Fruit fly (Drosophila melanogaster): ENCODE results near the gene CG4069.
A peak's percentile ranks its signal among the peaks of the same experiment; 100 is the strongest.

Gene CG4069

DNA sequence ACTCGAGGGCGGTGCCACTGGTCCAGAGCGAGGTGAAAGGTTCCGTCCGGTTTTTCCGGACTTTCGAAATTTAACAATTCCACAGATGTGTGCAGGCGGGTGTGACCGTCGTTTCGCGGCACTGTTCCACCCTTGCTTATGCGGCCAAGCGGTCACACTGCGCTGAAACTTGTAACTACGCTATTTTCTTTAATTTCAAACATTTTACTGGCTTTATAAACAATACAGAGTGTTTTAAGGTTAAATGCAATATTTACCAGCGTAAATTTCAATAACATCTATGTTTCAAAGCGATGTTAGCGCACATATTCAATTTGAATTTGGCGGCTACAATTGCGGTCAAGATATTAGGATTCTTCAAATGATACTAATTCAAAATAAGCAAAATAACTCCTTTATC, 7.1 kb downstream of the CG4069 start, which contains the start of gene nst (continued):
- TF ChIP-seq sr (GFP tag; IDR thresholded peaks at IDR 0.05) (no peak), az2 (GFP tag; optimal IDR thresholded peaks at IDR 0.05) (no peak), CkIIα-i1 (GFP tag; IDR thresholded peaks at IDR 0.05) (no peak), Pdp1 (GFP tag; optimal IDR thresholded peaks at IDR 0.05) (peak in 1 of 2 experiments; percentile 12)

- TF ChIP-seq CG1647 (GFP tag; optimal IDR thresholded peaks at IDR 0.05) (no peak), p53 (GFP tag; optimal IDR thresholded peaks at IDR 0.05) (no peak), CG34422 (GFP tag; IDR thresholded peaks at IDR 0.05) (peak; percentile 44; the same call in 2 of the 3 replicates), abd-A (tag; optimal IDR thresholded peaks at IDR 0.05) (no peak), nom (GFP tag; optimal IDR thresholded peaks at IDR 0.05) (peak; percentile 22), ttk (GFP tag; IDR thresholded peaks at IDR 0.05) (peak; percentile 50; the same call in 1 of the 2 replicates), Hmr (GFP tag; optimal IDR thresholded peaks at IDR 0.05) (no peak), peb (GFP tag; IDR thresholded peaks at IDR 0.05) (no peak), dan (GFP tag; IDR thresholded peaks at IDR 0.05) (no peak), Optix (GFP tag; IDR thresholded peaks at IDR 0.05) (0 out of 3 replicates have a peak, but pooled peaks have one; percentile 17), CG7271 (tag; optimal IDR thresholded peaks at IDR 0.05) (no peak), Antp (GFP tag; optimal IDR thresholded peaks at IDR 0.05) (no peak), CG7987 (GFP tag; optimal IDR thresholded peaks at IDR 0.05) (no peak), pnt (GFP tag; optimal IDR thresholded peaks at IDR 0.05) (no peak), prd (optimal IDR thresholded peaks at IDR 0.05) (no peak), prd (GFP tag; IDR thresholded peaks at IDR 0.05) (peak; percentile 53; the same call in 2 of the 3 replicates), Dfd (GFP tag; optimal IDR thresholded peaks at IDR 0.05) (no peak), nerfin-1 (tag; optimal IDR thresholded peaks at IDR 0.05) (peak; percentile 49), CG17912 (GFP tag; optimal IDR thresholded peaks at IDR 0.05) (no peak), CG16815 (GFP tag; optimal IDR thresholded peaks at IDR 0.05) (no peak), gt (GFP tag; IDR thresholded peaks at IDR 0.05) (no peak), CG6272 (GFP tag; IDR thresholded peaks at IDR 0.05) (no peak), lmd (GFP tag; IDR thresholded peaks at IDR 0.05) (peak; percentile 55), mld (GFP tag; IDR thresholded peaks at IDR 0.05; ENCODE audit: partially characterized antibody) (no peak), Neu2 (GFP tag; optimal IDR thresholded peaks at IDR 0.05; ENCODE audit: borderline replicate concordance) (no peak), CTCF (GFP tag; optimal IDR thresholded peaks at IDR 0.05) (peak; percentile 15), ap (GFP tag; IDR thresholded peaks at IDR 0.05) (peak; percentile 29; the same call in 1 of the 2 replicates), lola (GFP tag; optimal IDR thresholded peaks at IDR 0.05) (peak in 1 of 3 experiments; percentile 38), sug (tag; optimal IDR thresholded peaks at IDR 0.05) (no peak), CG1602 (GFP tag; optimal IDR thresholded peaks at IDR 0.05) (peak; percentile 3), kay (GFP tag; optimal IDR thresholded peaks at IDR 0.05) (peak; percentile 34), CG30020 (tag; optimal IDR thresholded peaks at IDR 0.05) (no peak), usp (GFP tag; optimal IDR thresholded peaks at IDR 0.05) (no peak), Dbx (GFP tag; IDR thresholded peaks at IDR 0.05) (no peak), CG15601 (tag; optimal IDR thresholded peaks at IDR 0.05) (peak; percentile 44), klu (GFP tag; IDR thresholded peaks at IDR 0.05) (no peak), cato (GFP tag; optimal IDR thresholded peaks at IDR 0.05; ENCODE audit: borderline replicate concordance) (no peak), CG9932 (GFP tag; IDR thresholded peaks at IDR 0.05) (no peak), CG16863 (GFP tag; optimal IDR thresholded peaks at IDR 0.05) (peak; percentile 6), CG7963 (GFP tag; IDR thresholded peaks at IDR 0.05; ENCODE audit: partially characterized antibody) (no peak), bowl (GFP tag; IDR thresholded peaks at IDR 0.05) (no peak), CG2678 (tag; optimal IDR thresholded peaks at IDR 0.05) (peak; percentile 58), CG15073 (GFP tag; optimal IDR thresholded peaks at IDR 0.05) (no peak), Six4 (GFP tag; optimal IDR thresholded peaks at IDR 0.05) (peak; percentile 22), pfk (GFP tag; optimal IDR thresholded peaks at IDR 0.05) (no peak), Oaz (GFP tag; IDR thresholded peaks at IDR 0.05) (0 out of 2 replicates have a peak, but pooled peaks have one; percentile 13)
Observed at dm6 chr3L:12529431-12530007, 7.6 kb downstream of the CG4069 start.
